Worm (Caenorhabditis elegans): ENCODE results near the gene F25B3.4.

F25B3.4 gene

ce11 chrV:9571056-9571455, 2.4 kb upstream of the F25B3.4 start:
- TF ChIP-seq madf-6 (GFP tag; IDR thresholded peaks at IDR 0.05) (no peak), xnd-1 (tag; optimal IDR thresholded peaks at IDR 0.05) (no peak), rec-8 (tag; optimal IDR thresholded peaks at IDR 0.05) (no peak), fkh-3 (tag; optimal IDR thresholded peaks at IDR 0.05) (no peak), bed-2 (GFP tag; IDR thresholded peaks at IDR 0.05) (no peak), ztf-28 (GFP tag; IDR thresholded peaks at IDR 0.05) (no peak), aptf-2 (GFP tag; conservative IDR thresholded peaks at IDR 0.05) (no peak), B0035.1 (tag; optimal IDR thresholded peaks at IDR 0.05) (no peak), cebp-1 (GFP tag; IDR thresholded peaks at IDR 0.05) (no peak), cebp-1 (tag; optimal IDR thresholded peaks at IDR 0.05) (no peak), egl-18 (GFP tag; IDR thresholded peaks at IDR 0.05) (no peak), snpc-1.3 (tag; optimal IDR thresholded peaks at IDR 0.05; ENCODE audit: insufficient read depth) (no peak), pbrm-1 (GFP tag; IDR thresholded peaks at IDR 0.05) (no peak), Y53F4B.3 (GFP tag; IDR thresholded peaks at IDR 0.05) (no peak), die-1 (tag; optimal IDR thresholded peaks at IDR 0.05) (no peak), D2030.7 (GFP tag; IDR thresholded peaks at IDR 0.05) (no peak), Y67H2A.10 (GFP tag; conservative IDR thresholded peaks at IDR 0.05) (no peak), somi-1 (GFP tag; optimal IDR thresholded peaks at IDR 0.05) (no peak), ets-4 (GFP tag; optimal IDR thresholded peaks at IDR 0.05) (no peak), lin-35 (GFP tag; optimal IDR thresholded peaks at IDR 0.05) (no peak), unc-130 (GFP tag; optimal IDR thresholded peaks at IDR 0.05) (no peak)

- TF ChIP-seq tlf-1 (GFP tag; optimal IDR thresholded peaks at IDR 0.05) (no peak), K12H6.12 (tag; optimal IDR thresholded peaks at IDR 0.05) (no peak), nhr-80 (tag; optimal IDR thresholded peaks at IDR 0.05) (peak; percentile 3)
Observed at ce11 chrV:9570197-9570596, 1.6 kb upstream of the F25B3.4 start, which contains the start of gene F25B3.5. F25B3.5 (minus strand) TSS chrV:9570297.

- no peak for TF ChIP-seq tbp1 (GFP tag; optimal IDR thresholded peaks at IDR 0.05)
- TF ChIP-seq atf-7 (tag; optimal IDR thresholded peaks at IDR 0.05) = peak; percentile 7
Observed at ce11 chrV:9563585-9563984, 5.0 kb downstream of the F25B3.4 start.

- no peak for TF ChIP-seq ZK185.1 (tag; optimal IDR thresholded peaks at IDR 0.05; ENCODE audit: poor library complexity, severe bottlenecking)
- peak in 1 of 3 experiments; percentile 16 for TF ChIP-seq lin-35 (GFP tag; optimal IDR thresholded peaks at IDR 0.05)
- no peak for TF ChIP-seq tlf-1 (GFP tag; optimal IDR thresholded peaks at IDR 0.05)
- no peak for TF ChIP-seq ztf-25 (GFP tag; IDR thresholded peaks at IDR 0.05)
- no peak for TF ChIP-seq B0336.3 (GFP tag; IDR thresholded peaks at IDR 0.05)
- TF ChIP-seq efl-1 (GFP tag; optimal IDR thresholded peaks at IDR 0.05) = no peak
- TF ChIP-seq ceh-79 (tag; optimal IDR thresholded peaks at IDR 0.05) = no peak
- no peak for TF ChIP-seq Y56A3A.18 (GFP tag; IDR thresholded peaks at IDR 0.05)
- TF ChIP-seq gei-17 (GFP tag; optimal IDR thresholded peaks at IDR 0.05) = no peak
- TF ChIP-seq ekl-4 (GFP tag; IDR thresholded peaks at IDR 0.05) = no peak
- TF ChIP-seq Y53G8AR.9 (GFP tag; conservative IDR thresholded peaks at IDR 0.05) = no peak
- no peak for TF ChIP-seq snpc-1.3 (tag; optimal IDR thresholded peaks at IDR 0.05; ENCODE audit: insufficient read depth)
- TF ChIP-seq F55B11.4 (tag; optimal IDR thresholded peaks at IDR 0.05; ENCODE audit: borderline replicate concordance, insufficient read depth) = no peak
- TF ChIP-seq ceh-91 (GFP tag; IDR thresholded peaks at IDR 0.05) = no peak
- TF ChIP-seq tbp1 (GFP tag; optimal IDR thresholded peaks at IDR 0.05) = no peak
- no peak for TF ChIP-seq nfya-1 (tag; optimal IDR thresholded peaks at IDR 0.05; ENCODE audit: borderline replicate concordance, insufficient read depth)
- no peak for TF ChIP-seq aptf-3 (GFP tag; IDR thresholded peaks at IDR 0.05)
- no peak for TF ChIP-seq zim-3 (tag; optimal IDR thresholded peaks at IDR 0.05)
- TF ChIP-seq nhr-90 (tag; optimal IDR thresholded peaks at IDR 0.05) = no peak
- TF ChIP-seq attf-6 (GFP tag; IDR thresholded peaks at IDR 0.05) = no peak
- no peak for TF ChIP-seq Y95B8A.8 (GFP tag; IDR thresholded peaks at IDR 0.05)
- TF ChIP-seq atf-7 (tag; optimal IDR thresholded peaks at IDR 0.05) = no peak
- no peak for TF ChIP-seq ztf-26 (tag; optimal IDR thresholded peaks at IDR 0.05)
- TF ChIP-seq die-1 (tag; optimal IDR thresholded peaks at IDR 0.05) = no peak
Observed at ce11 chrV:9561624-9562179, 6.9 kb downstream of the F25B3.4 start, which contains the start of gene rgef-1. rgef-1 (minus strand) TSS chrV:9561674.

All from whole organism, young adult.